Worm (Caenorhabditis elegans): ENCODE results near the gene R02D5.9.

The R02D5.9 gene

ce11 chrV:14510746-14511145, at the start of gene R02D5.9:
TSS of gene R02D5.9 (minus strand) at chrV:14511123.
- TF ChIP-seq unc-62 (GFP tag; optimal IDR thresholded peaks at IDR 0.05), result no peak

ce11 chrV:14559312-14559711, 48.4 kb upstream of the R02D5.9 start, which contains the start of gene srt-32:
TSS of gene srt-32 (plus strand) at chrV:14559612.
- TF ChIP-seq unc-62 (GFP tag; optimal IDR thresholded peaks at IDR 0.05), result no peak

ce11 chrV:14558757-14559156, 47.8 kb upstream of the R02D5.9 start, which contains the start of gene C53A5.9:
TSS of gene C53A5.9 (minus strand) at chrV:14558857.
- no peak for TF ChIP-seq unc-62 (GFP tag; optimal IDR thresholded peaks at IDR 0.05)

- no peak for TF ChIP-seq unc-62 (GFP tag; optimal IDR thresholded peaks at IDR 0.05)
These were observed 45.3 kb upstream of the R02D5.9 start, which contains the start of gene srg-47 for ce11 chrV:14556187-14556586. TSS of gene srg-47 (minus strand) at chrV:14556287.

- no peak for TF ChIP-seq unc-62 (GFP tag; optimal IDR thresholded peaks at IDR 0.05)
These were observed 37.6 kb upstream of the R02D5.9 start for ce11 chrV:14548510-14548909.

ce11 chrV:14546569-14546968, 35.6 kb upstream of the R02D5.9 start, which contains the start of gene C53A5.13:
TSS of gene C53A5.13 (plus strand) at chrV:14546869.
- TF ChIP-seq unc-62 (GFP tag; optimal IDR thresholded peaks at IDR 0.05), result no peak

- TF ChIP-seq unc-62 (GFP tag; optimal IDR thresholded peaks at IDR 0.05), result no peak
These were observed 34.9 kb upstream of the R02D5.9 start, which contains the start of gene rike-1 for ce11 chrV:14545816-14546283. TSS of gene rike-1 (minus strand) at chrV:14545866.

ce11 chrV:14542138-14542537, 31.2 kb upstream of the R02D5.9 start:
- TF ChIP-seq unc-62 (GFP tag; optimal IDR thresholded peaks at IDR 0.05), result no peak

ce11 chrV:14540932-14541331, 30.0 kb upstream of the R02D5.9 start:
- TF ChIP-seq unc-62 (GFP tag; optimal IDR thresholded peaks at IDR 0.05), result no peak

ce11 chrV:14539355-14539754, 28.4 kb upstream of the R02D5.9 start:
- no peak for TF ChIP-seq unc-62 (GFP tag; optimal IDR thresholded peaks at IDR 0.05)

ce11 chrV:14536274-14536673, 25.4 kb upstream of the R02D5.9 start, which contains the start of gene tag-191:
TSS of gene tag-191 (minus strand) at chrV:14536374.
- TF ChIP-seq unc-62 (GFP tag; optimal IDR thresholded peaks at IDR 0.05), result no peak

ce11 chrV:14532374-14532773, 21.5 kb upstream of the R02D5.9 start:
- no peak for TF ChIP-seq unc-62 (GFP tag; optimal IDR thresholded peaks at IDR 0.05)

ce11 chrV:14530813-14531212, 19.9 kb upstream of the R02D5.9 start, which contains the start of gene kcnl-4:
TSS of gene kcnl-4 (plus strand) at chrV:14531113.
- TF ChIP-seq unc-62 (GFP tag; optimal IDR thresholded peaks at IDR 0.05), result no peak

ce11 chrV:14527210-14527609, 16.3 kb upstream of the R02D5.9 start:
- no peak for TF ChIP-seq unc-62 (GFP tag; optimal IDR thresholded peaks at IDR 0.05)

ce11 chrV:14525089-14525488, 14.2 kb upstream of the R02D5.9 start, which contains the start of gene hda-1:
TSS of gene hda-1 (plus strand) at chrV:14525389.
- no peak for TF ChIP-seq unc-62 (GFP tag; optimal IDR thresholded peaks at IDR 0.05)

ce11 chrV:14523788-14524582, 13.1 kb upstream of the R02D5.9 start, which contains the start of gene ril-1:
TSS of gene ril-1 (minus strand) at chrV:14524129.
- TF ChIP-seq unc-62 (GFP tag; optimal IDR thresholded peaks at IDR 0.05), result no peak

ce11 chrV:14523105-14523504, 12.2 kb upstream of the R02D5.9 start, which contains the start of gene C53A5.2:
TSS of gene C53A5.2 (minus strand) at chrV:14523205.
- TF ChIP-seq unc-62 (GFP tag; optimal IDR thresholded peaks at IDR 0.05), result no peak

Measured in whole organism, dauer.